Fruit fly (Drosophila melanogaster) S2 (cell line): ENCODE measurements around the gene CG32532.

Experiments
- CG8478 ChIP-seq: fragments of >200 bp; optimal IDR thresholded peaks from 2 replicates; lab custom pipeline; 2018
- CTCF ChIP-seq, 2 experiments: fragments of >200 bp; optimal IDR thresholded peaks; 2 replicates each; lab custom pipeline; 2018

- TF ChIP-seq CG8478 (lab: Kevin White, UChicago) (no peak), CTCF (optimal IDR thresholded peaks at IDR 0.05; lab: Kevin White, UChicago) (no peak)
Measured at dm6 chrX:19496808-19497259, 50.4 kb downstream of the CG32532 start.
